Worm (Caenorhabditis elegans) whole organism, mixed stage, embryonic: ENCODE measurements around the gene rbm-22.

Experiments used
- blmp-1 ChIP-seq: fragments of 150-350 bp; optimal IDR thresholded peaks from 2 replicates; lab custom pipeline; 2014; ENCODE audit warnings: missing biosample characterization, missing genetic modification characterization
- ceh-43 ChIP-seq: fragments of 200-800 bp; sonication (Bioruptor generic); optimal IDR thresholded peaks from 2 replicates; lab custom pipeline; 2018; ENCODE audit warnings: mild to moderate bottlenecking, missing genetic modification characterization, moderate library complexity, missing compliant biosample characterization
- ces-1 ChIP-seq: fragments of 150-350 bp; optimal IDR thresholded peaks from 2 replicates; lab custom pipeline; 2014; ENCODE audit warnings: missing biosample characterization, missing genetic modification reagents, missing genetic modification characterization
- lsy-2 ChIP-seq: fragments of 150-350 bp; optimal IDR thresholded peaks from 2 replicates; lab custom pipeline; 2014; ENCODE audit warnings: missing biosample characterization, missing genetic modification characterization
- nhr-12 ChIP-seq: fragments of 150-350 bp; optimal IDR thresholded peaks from 2 replicates; lab custom pipeline; 2014; ENCODE audit warnings: missing biosample characterization, missing genetic modification characterization
- nhr-237 ChIP-seq: fragments of 150-350 bp; optimal IDR thresholded peaks from 2 replicates; lab custom pipeline; 2014; ENCODE audit warnings: missing biosample characterization, missing genetic modification characterization
- unc-62 ChIP-seq: fragments of 150-350 bp; optimal IDR thresholded peaks from 2 replicates; lab custom pipeline; 2014; ENCODE audit warnings: missing biosample characterization, missing genetic modification reagents, missing genetic modification characterization

DNA sequence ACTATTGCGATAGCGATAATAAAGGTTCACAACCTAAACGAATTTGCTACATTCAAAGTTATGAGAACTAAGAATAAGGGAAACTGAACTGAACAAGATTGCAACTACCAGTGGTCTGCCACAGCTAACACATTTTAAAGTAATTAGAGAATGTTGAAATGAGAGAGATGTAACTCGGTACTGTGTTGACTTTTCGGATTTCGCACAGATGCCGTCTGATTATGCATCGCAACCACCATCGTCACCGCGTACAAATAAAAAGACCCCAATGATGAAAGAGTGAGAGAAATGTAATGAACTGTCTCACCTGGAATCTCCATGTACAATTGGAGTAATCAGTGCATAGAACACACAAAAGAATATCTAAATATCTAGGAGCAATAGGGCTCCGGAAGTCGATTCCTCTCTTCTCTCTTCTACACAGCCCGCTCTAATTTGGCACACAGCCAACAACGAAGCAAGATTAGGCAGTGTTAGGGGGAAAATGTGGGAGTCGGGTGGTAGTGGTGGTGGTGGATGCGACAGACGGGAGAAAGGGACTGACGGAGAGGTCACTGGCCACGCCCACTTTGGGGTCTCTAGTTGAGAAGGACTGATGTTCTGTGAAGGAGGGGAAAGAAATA is 7.5 kb downstream of the rbm-22 start, which contains the start of gene F13E9.11:
- TF ChIP-seq nhr-237 (tag; lab: Kevin White, UChicago) (no peak), unc-62 (no peak), nhr-12 (tag; lab: Kevin White, UChicago) (no peak), blmp-1 (no peak), ceh-43 (GFP tag; lab: Kevin White, UChicago) (no peak), ces-1 (GFP tag; lab: Kevin White, UChicago) (peak; percentile 37), lsy-2 (no peak)
